Fruit fly (Drosophila melanogaster) whole organism, prepupa: ENCODE measurements around the gene dhd.

Source experiments
- CG7368 ChIP-seq: fragments of 200-800 bp; sonication (Bioruptor generic); optimal IDR thresholded peaks from 3 replicates; lab custom pipeline; 2016; ENCODE audit warnings: missing biosample characterization, missing genetic modification characterization
- CG8632 ChIP-seq: fragments of 200-800 bp; sonication (Bioruptor generic); optimal IDR thresholded peaks from 3 replicates; lab custom pipeline; 2016; ENCODE audit warnings: missing biosample characterization, missing genetic modification characterization
- OdsH ChIP-seq: fragments of 200-800 bp; sonication (Bioruptor generic); optimal IDR thresholded peaks from 3 replicates; lab custom pipeline; 2016; ENCODE audit warnings: missing biosample characterization, missing genetic modification characterization
- svp ChIP-seq: fragments of 200-800 bp; sonication (Bioruptor generic); peaks from one replicate; lab custom pipeline; 2016; ENCODE audit warnings: missing biosample characterization, missing genetic modification characterization

DNA sequence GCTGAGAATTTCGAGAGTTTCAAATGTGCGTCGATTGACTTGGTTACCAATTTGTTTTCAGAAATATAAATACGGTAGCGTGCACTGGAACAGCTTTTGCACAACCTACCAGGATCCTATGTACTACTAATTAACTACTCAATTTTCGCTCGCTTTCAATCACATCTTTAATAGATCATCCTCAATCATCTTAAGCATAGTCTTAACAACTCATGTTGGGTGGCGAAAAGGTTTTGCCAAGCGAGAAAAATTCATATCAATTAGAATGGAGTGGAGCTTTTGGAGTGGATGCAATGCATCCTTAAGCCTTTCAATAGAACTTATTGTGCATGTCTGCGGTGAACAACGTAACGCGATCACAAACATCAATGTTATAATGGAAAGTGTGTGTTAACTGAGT lies 4.7 kb upstream of the dhd start, which contains the start of gene CG17764:
- TF ChIP-seq OdsH = no peak
- no peak for TF ChIP-seq CG8632 (GFP tag; lab: Kevin White, UChicago)
- no peak for TF ChIP-seq svp (GFP tag; lab: Kevin White, UChicago)
- TF ChIP-seq CG7368 = no peak
